Fruit fly (Drosophila melanogaster) whole organism, adult: ENCODE data around the gene Sk1.

Experiments
- CG11617 ChIP-seq: fragments of 200-800 bp; sonication (Bioruptor generic); optimal IDR thresholded peaks from 2 replicates; lab custom pipeline; 2017; ENCODE audit warnings: mild to moderate bottlenecking, missing biosample characterization, missing genetic modification reagents, missing genetic modification characterization
- CG12768 ChIP-seq: fragments of 200-800 bp; sonication (Bioruptor generic); optimal IDR thresholded peaks from 2 replicates; lab custom pipeline; 2017; ENCODE audit warnings: missing biosample characterization, missing genetic modification characterization, mild to moderate bottlenecking, moderate library complexity, missing genetic modification reagents
- CG14711 ChIP-seq: fragments of 200-800 bp; sonication (Bioruptor generic); optimal IDR thresholded peaks from 2 replicates; lab custom pipeline; 2018; ENCODE audit warnings: missing biosample characterization, mild to moderate bottlenecking, missing genetic modification characterization, moderate library complexity
- CG1620 ChIP-seq: fragments of 200-800 bp; sonication (Bioruptor generic); optimal IDR thresholded peaks from 2 replicates; lab custom pipeline; 2016; ENCODE audit warnings: missing biosample characterization, missing genetic modification characterization
- CG33017 ChIP-seq: fragments of 200-800 bp; sonication (Bioruptor generic); optimal IDR thresholded peaks from 2 replicates; lab custom pipeline; 2018; ENCODE audit warnings: missing biosample characterization, mild to moderate bottlenecking, missing genetic modification characterization, moderate library complexity
- CG5204 ChIP-seq: fragments of 200-800 bp; sonication (Bioruptor generic); optimal IDR thresholded peaks from 2 replicates; lab custom pipeline; 2016; ENCODE audit warnings: missing biosample characterization, missing genetic modification characterization
- CG7045 ChIP-seq: fragments of 200-800 bp; sonication (Bioruptor generic); optimal IDR thresholded peaks from 2 replicates; lab custom pipeline; 2017; ENCODE audit warnings: missing biosample characterization, mild to moderate bottlenecking, missing genetic modification characterization
- CG7101 ChIP-seq: fragments of 200-800 bp; sonication (Bioruptor generic); optimal IDR thresholded peaks from 2 replicates; lab custom pipeline; 2018; ENCODE audit warnings: missing biosample characterization, mild to moderate bottlenecking, missing genetic modification characterization, moderate library complexity
- Clk ChIP-seq: fragments of 200-800 bp; sonication (Bioruptor generic); optimal IDR thresholded peaks from 2 replicates; lab custom pipeline; 2017; ENCODE audit warnings: missing biosample characterization, missing genetic modification characterization
- Crg-1 ChIP-seq: fragments of 200-800 bp; sonication (Bioruptor generic); optimal IDR thresholded peaks from 2 replicates; lab custom pipeline; 2016; ENCODE audit warnings: missing biosample characterization, missing genetic modification characterization
- Hr96 ChIP-seq: fragments of 200-800 bp; sonication (Bioruptor generic); optimal IDR thresholded peaks from 2 replicates; lab custom pipeline; 2016; ENCODE audit warnings: missing biosample characterization, missing genetic modification characterization
- Mnt ChIP-seq: fragments of 200-800 bp; sonication (Bioruptor generic); optimal IDR thresholded peaks from 2 replicates; lab custom pipeline; 2016; ENCODE audit warnings: missing biosample characterization, mild to moderate bottlenecking, missing genetic modification characterization
- bab1 ChIP-seq: fragments of 200-800 bp; sonication (Bioruptor generic); optimal IDR thresholded peaks from 3 replicates; lab custom pipeline; 2019; ENCODE audit warnings: missing biosample characterization, mild to moderate bottlenecking, missing genetic modification characterization, moderate library complexity
- cic ChIP-seq: fragments of 200-800 bp; sonication (Bioruptor generic); optimal IDR thresholded peaks from 2 replicates; lab custom pipeline; 2017; ENCODE audit warnings: missing biosample characterization, mild to moderate bottlenecking, missing genetic modification characterization, moderate library complexity
- cnc ChIP-seq, 2 experiments: fragments of >200 bp; optimal IDR thresholded peaks; 2 replicates each; lab custom pipeline; 2017
- kay ChIP-seq: fragments of 200-800 bp; sonication (Bioruptor generic); peaks from one replicate; lab custom pipeline; 2016; ENCODE audit warnings: missing biosample characterization, missing genetic modification characterization, borderline replicate concordance
- ovo ChIP-seq: fragments of 200-800 bp; sonication (Bioruptor generic); optimal IDR thresholded peaks from 2 replicates; lab custom pipeline; 2016; ENCODE audit warnings: missing biosample characterization, missing genetic modification characterization
- pad ChIP-seq: fragments of 200-800 bp; sonication (Bioruptor generic); optimal IDR thresholded peaks from 3 replicates; lab custom pipeline; 2017; ENCODE audit warnings: missing biosample characterization, missing genetic modification characterization, mild to moderate bottlenecking, moderate library complexity, missing genetic modification reagents
- tj ChIP-seq: fragments of 200-800 bp; sonication (Bioruptor generic); optimal IDR thresholded peaks from 3 replicates; lab custom pipeline; 2017; ENCODE audit warnings: missing biosample characterization, mild to moderate bottlenecking, missing genetic modification characterization, moderate library complexity
- toe ChIP-seq: fragments of 200-800 bp; sonication (Bioruptor generic); optimal IDR thresholded peaks from 2 replicates; lab custom pipeline; 2016; ENCODE audit warnings: missing biosample characterization, missing genetic modification characterization

Sk1 gene

DNA sequence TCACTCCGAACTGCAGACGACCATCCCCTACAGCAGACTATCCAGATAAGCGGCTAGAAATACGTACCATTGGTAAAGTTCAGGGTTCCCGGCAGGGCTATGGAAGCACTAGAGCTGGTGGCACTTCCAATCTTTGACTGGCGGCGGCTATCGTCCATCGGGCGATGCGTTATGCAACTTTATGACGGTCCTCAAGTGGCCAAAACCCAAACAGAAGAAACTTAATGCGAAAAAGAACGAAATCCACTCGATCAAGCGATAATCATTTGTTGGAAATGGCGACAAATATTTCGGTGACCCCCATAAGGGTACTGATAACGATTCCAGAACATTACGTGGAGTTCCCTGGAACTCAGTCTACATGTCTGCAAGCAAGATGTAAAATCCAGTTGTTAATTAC, 22.4 kb upstream of the Sk1 start:
- TF ChIP-seq CG7101 (tag; lab: Kevin White, UChicago): no peak
- no peak for TF ChIP-seq CG1620 (GFP tag; lab: Kevin White, UChicago)
- no peak for TF ChIP-seq CG11617 (GFP tag; lab: Kevin White, UChicago)
- no peak for TF ChIP-seq toe
- no peak for TF ChIP-seq cnc (optimal IDR thresholded peaks at IDR 0.05; lab: Kevin White, UChicago)
- TF ChIP-seq Crg-1 (GFP tag; lab: Kevin White, UChicago): no peak
- TF ChIP-seq Hr96 (GFP tag; lab: Kevin White, UChicago): no peak
- TF ChIP-seq CG12768 (GFP tag; lab: Kevin White, UChicago): no peak
- no peak for TF ChIP-seq bab1 (GFP tag; lab: Kevin White, UChicago)
- no peak for TF ChIP-seq CG14711 (tag; lab: Kevin White, UChicago)
- TF ChIP-seq tj (GFP tag; lab: Kevin White, UChicago): no peak

- no peak for TF ChIP-seq CG33017 (tag; lab: Kevin White, UChicago)
- no peak for TF ChIP-seq ovo (GFP tag; lab: Kevin White, UChicago)
- TF ChIP-seq bab1 (GFP tag; lab: Kevin White, UChicago): no peak
- TF ChIP-seq cnc (optimal IDR thresholded peaks at IDR 0.05; lab: Kevin White, UChicago): no peak
- TF ChIP-seq CG1620 (GFP tag; lab: Kevin White, UChicago): no peak
- TF ChIP-seq CG5204 (GFP tag; lab: Kevin White, UChicago): no peak
- TF ChIP-seq CG7101 (tag; lab: Kevin White, UChicago): no peak
- no peak for TF ChIP-seq CG12768 (GFP tag; lab: Kevin White, UChicago)
- TF ChIP-seq Crg-1 (GFP tag; lab: Kevin White, UChicago): no peak
- TF ChIP-seq CG7045 (GFP tag; lab: Kevin White, UChicago): no peak
- TF ChIP-seq pad (GFP tag; lab: Kevin White, UChicago): no peak
- no peak for TF ChIP-seq tj (GFP tag; lab: Kevin White, UChicago)
- TF ChIP-seq CG14711 (tag; lab: Kevin White, UChicago): no peak
- no peak for TF ChIP-seq Clk (GFP tag; lab: Kevin White, UChicago)
- TF ChIP-seq Mnt (GFP tag; lab: Kevin White, UChicago): no peak
- no peak for TF ChIP-seq toe
Measured at dm6 chrX:11420752-11421396, 21.5 kb upstream of the Sk1 start.

- no peak for TF ChIP-seq cnc (optimal IDR thresholded peaks at IDR 0.05; lab: Kevin White, UChicago)
- TF ChIP-seq kay (GFP tag; lab: Kevin White, UChicago): peak; percentile 14
Measured at dm6 chrX:11422071-11422470, 20.3 kb upstream of the Sk1 start.

DNA sequence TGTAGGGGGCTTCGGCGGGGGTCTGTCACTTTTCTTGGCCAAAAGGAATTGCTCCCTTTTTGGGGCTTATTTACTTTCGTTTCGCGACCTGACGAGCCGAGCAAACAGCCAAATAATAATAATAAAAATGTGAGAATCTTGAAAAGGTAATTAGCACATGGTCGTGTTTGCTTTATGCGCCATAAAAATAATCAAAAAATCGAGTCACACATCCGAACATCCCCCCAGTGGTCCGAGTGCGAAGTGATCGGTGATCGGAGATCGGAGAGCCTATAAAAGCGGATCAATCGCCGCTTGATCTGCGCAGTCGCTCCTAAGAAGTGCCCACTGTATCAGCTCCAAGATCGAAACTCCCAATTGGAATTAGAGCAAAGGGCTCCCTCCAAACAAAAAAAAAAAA, 19.8 kb upstream of the Sk1 start, which contains the start of gene Gs2:
Gs2 (plus strand) TSS at position 301 of the 400 bp plus-strand sequence.
- TF ChIP-seq CG12768 (GFP tag; lab: Kevin White, UChicago) (no peak), Hr96 (GFP tag; lab: Kevin White, UChicago) (no peak), CG7101 (tag; lab: Kevin White, UChicago) (no peak), Clk (GFP tag; lab: Kevin White, UChicago) (no peak), Crg-1 (GFP tag; lab: Kevin White, UChicago) (no peak), cnc (optimal IDR thresholded peaks at IDR 0.05; lab: Kevin White, UChicago) (no peak), Mnt (GFP tag; lab: Kevin White, UChicago) (no peak), bab1 (GFP tag; lab: Kevin White, UChicago) (no peak), CG14711 (tag; lab: Kevin White, UChicago) (no peak), cic (GFP tag; lab: Kevin White, UChicago) (no peak), toe (no peak), CG7045 (GFP tag; lab: Kevin White, UChicago) (no peak), CG11617 (GFP tag; lab: Kevin White, UChicago) (no peak), pad (GFP tag; lab: Kevin White, UChicago) (no peak), CG1620 (GFP tag; lab: Kevin White, UChicago) (no peak), ovo (GFP tag; lab: Kevin White, UChicago) (no peak), CG5204 (GFP tag; lab: Kevin White, UChicago) (no peak), tj (GFP tag; lab: Kevin White, UChicago) (no peak)

DNA sequence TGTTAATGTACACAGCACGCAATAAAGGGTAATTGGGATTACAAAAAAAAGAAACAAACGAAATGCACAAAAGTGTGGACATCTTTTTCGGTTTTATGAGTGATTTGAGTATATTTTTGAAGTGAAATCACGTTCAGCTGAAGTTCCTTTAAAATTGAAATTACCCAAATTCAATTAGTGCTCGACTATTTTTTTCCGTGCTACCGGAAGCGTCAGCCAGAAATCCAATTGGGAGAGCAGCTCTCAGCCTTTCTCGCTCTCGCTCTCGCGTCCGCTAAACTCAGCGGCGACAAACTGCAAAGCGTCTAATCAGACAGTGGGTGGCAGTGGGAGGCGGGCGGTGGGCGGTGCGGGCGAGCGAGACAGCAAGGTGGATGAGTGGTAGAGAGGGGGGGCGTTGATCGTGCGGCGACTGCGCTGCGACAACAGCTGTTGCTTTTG, 19.0 kb upstream of the Sk1 start:
- TF ChIP-seq CG14711 (tag; lab: Kevin White, UChicago): peak; percentile 88
- peak; percentile 57 for TF ChIP-seq CG1620 (GFP tag; lab: Kevin White, UChicago)
- peak; percentile 70 for TF ChIP-seq Crg-1 (GFP tag; lab: Kevin White, UChicago)
- peak; percentile 59 for TF ChIP-seq toe
- TF ChIP-seq cnc (optimal IDR thresholded peaks at IDR 0.05; lab: Kevin White, UChicago): no peak
- TF ChIP-seq CG5204 (GFP tag; lab: Kevin White, UChicago): peak; percentile 80
- TF ChIP-seq tj (GFP tag; lab: Kevin White, UChicago): peak; percentile 87
- peak; percentile 90 for TF ChIP-seq CG7045 (GFP tag; lab: Kevin White, UChicago)
- TF ChIP-seq cic (GFP tag; lab: Kevin White, UChicago): peak; percentile 99
- TF ChIP-seq pad (GFP tag; lab: Kevin White, UChicago): peak; percentile 74
- TF ChIP-seq ovo (GFP tag; lab: Kevin White, UChicago): peak; percentile 99
- peak; percentile 92 for TF ChIP-seq CG11617 (GFP tag; lab: Kevin White, UChicago)
- TF ChIP-seq CG7101 (tag; lab: Kevin White, UChicago): peak; percentile 89
- peak; percentile 98 for TF ChIP-seq bab1 (GFP tag; lab: Kevin White, UChicago)
- peak; percentile 78 for TF ChIP-seq Mnt (GFP tag; lab: Kevin White, UChicago)
- TF ChIP-seq Hr96 (GFP tag; lab: Kevin White, UChicago): peak; percentile 88
- peak; percentile 86 for TF ChIP-seq CG33017 (tag; lab: Kevin White, UChicago)
- TF ChIP-seq CG12768 (GFP tag; lab: Kevin White, UChicago): peak; percentile 92
- peak; percentile 92 for TF ChIP-seq kay (GFP tag; lab: Kevin White, UChicago)
- peak; percentile 98 for TF ChIP-seq Clk (GFP tag; lab: Kevin White, UChicago)
